Worm (Caenorhabditis elegans): ENCODE measurements around the gene srh-10.

The srh-10 gene

DNA sequence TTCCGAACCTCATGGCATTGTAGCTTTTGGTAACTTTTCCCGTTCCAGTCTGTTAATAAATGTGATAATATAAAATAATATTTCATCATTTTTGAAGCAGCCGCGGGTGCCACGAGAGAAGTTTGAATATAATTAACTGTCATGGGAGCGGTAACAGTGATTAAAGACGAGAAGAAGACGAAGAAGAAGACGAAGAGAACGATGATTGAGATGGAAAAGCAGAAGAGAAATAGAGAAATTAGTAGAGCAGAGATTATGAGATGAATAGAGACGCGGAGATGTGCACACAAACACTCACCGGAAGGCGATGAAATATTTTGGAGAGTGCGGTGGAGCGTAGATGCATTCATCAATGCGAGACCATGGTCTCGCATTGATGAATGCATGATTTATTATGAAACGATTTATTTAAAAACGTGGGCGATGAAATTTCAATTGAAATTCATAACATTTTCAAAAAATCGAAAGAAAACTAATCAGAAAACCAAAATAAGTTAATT lies 13.7 kb downstream of the srh-10 start, which contains the start of gene seip-1:
Gene seip-1, minus strand, starts transcription at position 51 of the 500 bp plus-strand sequence.
- no peak for TF ChIP-seq F57A8.1 (GFP tag; optimal IDR thresholded peaks at IDR 0.05)
- no peak for TF ChIP-seq nhr-179 (tag; optimal IDR thresholded peaks at IDR 0.05)
- peak; percentile 70 for TF ChIP-seq cebp-1 (GFP tag; IDR thresholded peaks at IDR 0.05)
- TF ChIP-seq cebp-1 (tag; optimal IDR thresholded peaks at IDR 0.05), result peak; percentile 94
- TF ChIP-seq lir-1 (GFP tag; conservative IDR thresholded peaks at IDR 0.05), result 0 out of 2 replicates have a peak, but pooled peaks have one; percentile 16
- TF ChIP-seq C06A6.2 (GFP tag; conservative IDR thresholded peaks at IDR 0.05), result no peak
- TF ChIP-seq ets-4 (GFP tag; optimal IDR thresholded peaks at IDR 0.05), result no peak
- TF ChIP-seq gei-17 (GFP tag; optimal IDR thresholded peaks at IDR 0.05), result no peak
- TF ChIP-seq efl-1 (GFP tag; optimal IDR thresholded peaks at IDR 0.05), result peak; percentile 48
- TF ChIP-seq F23B12.7 (tag; optimal IDR thresholded peaks at IDR 0.05; ENCODE audit: insufficient read depth), result peak; percentile 84
- 0 out of 2 replicates have a peak, but pooled peaks have one; percentile 38 for TF ChIP-seq egl-44 (GFP tag; IDR thresholded peaks at IDR 0.05)
- no peak for TF ChIP-seq snpc-4 (GFP tag; optimal IDR thresholded peaks at IDR 0.05)
- TF ChIP-seq snpc-4 (tag; optimal IDR thresholded peaks at IDR 0.05), result peak in 3 of 4 experiments; percentile 7 to 79 (median 37)
- peak; percentile 10 for TF ChIP-seq ama-1 (optimal IDR thresholded peaks at IDR 0.05)
- TF ChIP-seq ama-1 (GFP tag; optimal IDR thresholded peaks at IDR 0.05), result no peak
- TF ChIP-seq bed-2 (GFP tag; IDR thresholded peaks at IDR 0.05), result no peak
- TF ChIP-seq rcor-1 (GFP tag; IDR thresholded peaks at IDR 0.05), result peak; percentile 62
- TF ChIP-seq lsl-1 (GFP tag; optimal IDR thresholded peaks at IDR 0.05), result peak; percentile 37
- TF ChIP-seq ekl-4 (GFP tag; IDR thresholded peaks at IDR 0.05), result 0 out of 2 replicates have a peak, but pooled peaks have one; percentile 33
- TF ChIP-seq ZK185.1 (tag; optimal IDR thresholded peaks at IDR 0.05; ENCODE audit: poor library complexity, severe bottlenecking), result peak; percentile 38
- TF ChIP-seq Y56A3A.18 (GFP tag; IDR thresholded peaks at IDR 0.05), result no peak
- no peak for TF ChIP-seq lin-40 (tag; optimal IDR thresholded peaks at IDR 0.05)
- TF ChIP-seq mcd-1 (GFP tag; IDR thresholded peaks at IDR 0.05), result peak; percentile 95
- no peak for TF ChIP-seq let-526 (GFP tag; IDR thresholded peaks at IDR 0.05)
- peak; percentile 36 for TF ChIP-seq ztf-18 (tag; optimal IDR thresholded peaks at IDR 0.05)
- TF ChIP-seq madf-10 (tag; optimal IDR thresholded peaks at IDR 0.05), result peak; percentile 24
- TF ChIP-seq K12H6.12 (tag; optimal IDR thresholded peaks at IDR 0.05), result peak; percentile 36
- TF ChIP-seq rpc-1 (optimal IDR thresholded peaks at IDR 0.05), result no peak
- no peak for TF ChIP-seq rpc-1 (tag; optimal IDR thresholded peaks at IDR 0.05)
- TF ChIP-seq K11D2.4 (GFP tag; IDR thresholded peaks at IDR 0.05), result peak; percentile 61; the same call in 1 of the 2 replicates
- TF ChIP-seq pbrm-1 (GFP tag; IDR thresholded peaks at IDR 0.05), result peak; percentile 55; the same call in 1 of the 2 replicates
- 0 out of 2 replicates have a peak, but pooled peaks have one; percentile 57 for TF ChIP-seq Y95B8A.8 (GFP tag; IDR thresholded peaks at IDR 0.05)
- TF ChIP-seq nhr-80 (tag; optimal IDR thresholded peaks at IDR 0.05), result peak; percentile 94
- TF ChIP-seq madf-8 (GFP tag; conservative IDR thresholded peaks at IDR 0.05), result no peak
- TF ChIP-seq ceh-27 (GFP tag; optimal IDR thresholded peaks at IDR 0.05), result peak; percentile 4
- TF ChIP-seq hmg-1.2 (GFP tag; IDR thresholded peaks at IDR 0.05), result peak; percentile 86; the same call in 1 of the 2 replicates
- peak; percentile 90 for TF ChIP-seq attf-5 (GFP tag; optimal IDR thresholded peaks at IDR 0.05)
- peak; percentile 65 for TF ChIP-seq unc-62 (GFP tag; optimal IDR thresholded peaks at IDR 0.05)
- no peak for TF ChIP-seq ztf-28 (GFP tag; IDR thresholded peaks at IDR 0.05)

DNA sequence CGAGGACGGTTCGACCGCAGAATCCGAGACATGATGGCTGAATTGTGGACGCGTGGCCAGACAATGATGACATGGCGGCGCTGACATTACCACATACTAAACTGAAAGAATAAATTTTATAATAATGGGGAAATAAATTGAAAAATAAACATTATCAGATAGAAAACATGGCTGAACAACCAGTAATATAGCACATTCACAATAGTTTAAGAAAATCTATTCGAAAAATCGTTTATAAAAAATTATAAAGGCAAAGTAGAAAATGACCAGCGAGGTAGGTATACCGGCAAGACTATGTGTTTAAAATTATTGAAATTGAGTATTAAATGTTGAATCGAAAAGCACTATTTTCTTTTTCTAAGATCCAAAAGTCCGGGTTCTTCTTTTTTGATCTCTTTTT lies 15.8 kb downstream of the srh-10 start, which contains the start of gene jamp-1:
Gene jamp-1, minus strand, starts transcription at position 101 of the 400 bp plus-strand sequence.
- TF ChIP-seq pha-4 (tag; optimal IDR thresholded peaks at IDR 0.05) (no peak), ceh-58 (GFP tag; IDR thresholded peaks at IDR 0.05) (no peak), dpl-1 (GFP tag; optimal IDR thresholded peaks at IDR 0.05) (no peak), hlh-12 (tag; optimal IDR thresholded peaks at IDR 0.05) (no peak), K11D2.4 (GFP tag; IDR thresholded peaks at IDR 0.05) (no peak), F33H1.4 (GFP tag; IDR thresholded peaks at IDR 0.05) (no peak), repo-1 (tag; optimal IDR thresholded peaks at IDR 0.05) (no peak)
